Worm (Caenorhabditis elegans) whole organism, mixed stage, embryonic: ENCODE results near the gene Y105C5A.26.

Experiments
- mep-1 ChIP-seq: fragments of 150-350 bp; optimal IDR thresholded peaks from 2 replicates; lab custom pipeline; 2017; ENCODE audit warnings: missing biosample characterization, missing genetic modification reagents, missing genetic modification characterization, inconsistent platforms
- unc-62 ChIP-seq: fragments of 150-350 bp; optimal IDR thresholded peaks from 2 replicates; lab custom pipeline; 2014; ENCODE audit warnings: missing biosample characterization, missing genetic modification reagents, missing genetic modification characterization

DNA sequence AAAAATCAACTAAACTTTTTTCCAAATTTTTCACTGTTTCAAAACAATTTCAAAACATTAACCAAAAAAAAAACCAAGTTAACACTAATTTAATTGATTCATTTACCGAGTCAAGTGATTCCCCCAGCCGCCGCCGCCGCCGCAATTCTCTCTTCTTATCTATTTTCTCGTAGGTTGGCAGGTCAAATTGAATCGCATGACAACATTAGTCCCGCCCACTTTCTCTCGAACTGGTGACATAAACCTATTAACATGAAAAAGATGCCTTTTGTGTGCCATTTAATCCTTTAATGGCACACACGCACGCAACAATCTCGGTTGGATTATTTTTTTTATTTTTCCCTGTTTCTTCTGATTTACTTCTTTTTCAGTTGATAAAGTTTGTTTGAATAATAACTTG, 20.6 kb upstream of the Y105C5A.26 start:
- TF ChIP-seq mep-1 (tag; lab: Kevin White, UChicago): no peak
- TF ChIP-seq unc-62 (GFP tag; lab: Kevin White, UChicago): no peak
